Fruit fly (Drosophila melanogaster) whole organism, embryonic: ENCODE results near the gene CG45218.

Experiments used
- Bgb ChIP-seq: fragments of 200-800 bp; sonication (Bioruptor generic); IDR thresholded peaks from 2 replicates; pipeline ENCODE4 v1.3.6; 2022; ENCODE audit warnings: missing biosample characterization, missing genetic modification characterization; ENCODE audit not compliant: partially characterized antibody
- CG1024 ChIP-seq: fragments of 200-800 bp; sonication (Bioruptor generic); IDR thresholded peaks from 2 replicates; pipeline ENCODE4 v1.3.6; 2022; ENCODE audit warnings: missing biosample characterization, missing genetic modification characterization
- CG12769 ChIP-seq: fragments of 200-800 bp; sonication (Bioruptor generic); optimal IDR thresholded peaks from 2 replicates; lab custom pipeline; 2019; ENCODE audit warnings: missing biosample characterization, mild to moderate bottlenecking, missing genetic modification characterization, moderate library complexity
- CG12942 ChIP-seq: fragments of 200-800 bp; sonication (Bioruptor generic); optimal IDR thresholded peaks from 3 replicates; lab custom pipeline; 2016; ENCODE audit warnings: missing biosample characterization, missing genetic modification characterization
- CG14014 ChIP-seq: fragments of 200-800 bp; sonication (Bioruptor generic); IDR thresholded peaks from 2 replicates; pipeline ENCODE4 v1.3.6; 2022; ENCODE audit warnings: missing biosample characterization, missing genetic modification characterization
- CG1792 ChIP-seq: fragments of 200-800 bp; sonication (Bioruptor generic); optimal IDR thresholded peaks from 2 replicates; lab custom pipeline; 2016; ENCODE audit warnings: missing biosample characterization, missing genetic modification characterization
- CG18764 ChIP-seq: fragments of 200-800 bp; sonication (Bioruptor generic); optimal IDR thresholded peaks from 3 replicates; lab custom pipeline; 2016; ENCODE audit warnings: missing biosample characterization, missing genetic modification characterization
- CG2129 ChIP-seq: fragments of 200-800 bp; sonication (Bioruptor generic); IDR thresholded peaks from 2 replicates; pipeline ENCODE4 v1.3.6; 2022; ENCODE audit warnings: missing biosample characterization, missing genetic modification characterization; ENCODE audit not compliant: partially characterized antibody
- CG2889 ChIP-seq: fragments of 200-800 bp; sonication (Bioruptor generic); IDR thresholded peaks from 3 replicates; pipeline ENCODE4 v1.3.6; 2022; ENCODE audit warnings: missing biosample characterization, missing genetic modification characterization
- CG33213 ChIP-seq: fragments of 200-800 bp; sonication (Bioruptor generic); optimal IDR thresholded peaks from 3 replicates; lab custom pipeline; 2016; ENCODE audit warnings: missing biosample characterization, missing genetic modification characterization
- CG33557 ChIP-seq: fragments of 200-800 bp; sonication (Bioruptor generic); optimal IDR thresholded peaks from 2 replicates; lab custom pipeline; 2019; ENCODE audit warnings: missing biosample characterization, mild to moderate bottlenecking, missing genetic modification characterization, moderate library complexity
- CG3726 ChIP-seq: fragments of 200-800 bp; sonication (Bioruptor generic); IDR thresholded peaks from 3 replicates; pipeline ENCODE4, ENCODE4 v1.3.6; 2022; ENCODE audit warnings: missing biosample characterization, missing genetic modification characterization
- CG3995 ChIP-seq: fragments of 200-800 bp; sonication (Bioruptor generic); optimal IDR thresholded peaks from 3 replicates; lab custom pipeline; 2016; ENCODE audit warnings: missing biosample characterization, missing genetic modification characterization
- CG7928 ChIP-seq: fragments of 200-800 bp; sonication (Bioruptor generic); optimal IDR thresholded peaks from 2 replicates; lab custom pipeline; 2017; ENCODE audit warnings: missing biosample characterization, mild to moderate bottlenecking, missing genetic modification characterization
- CG9727 ChIP-seq: fragments of 200-800 bp; sonication (Bioruptor generic); optimal IDR thresholded peaks from 3 replicates; lab custom pipeline; 2017; ENCODE audit warnings: missing biosample characterization, mild to moderate bottlenecking, missing genetic modification characterization
- Camta ChIP-seq: fragments of 200-800 bp; sonication (Bioruptor generic); optimal IDR thresholded peaks from 2 replicates; lab custom pipeline; 2016; ENCODE audit warnings: missing biosample characterization, missing genetic modification characterization
- CkIIα-i1 ChIP-seq: fragments of 200-800 bp; sonication (Bioruptor generic); IDR thresholded peaks from 2 replicates; pipeline ENCODE4 v1.3.6; 2022; ENCODE audit warnings: missing biosample characterization, missing genetic modification characterization
- Dad ChIP-seq: fragments of 200-800 bp; sonication (Bioruptor generic); optimal IDR thresholded peaks from 3 replicates; lab custom pipeline; 2016; ENCODE audit warnings: missing biosample characterization, missing genetic modification characterization
- Dfd ChIP-seq, 2 experiments: fragments of >200 bp; optimal IDR thresholded peaks; 2 replicates each; lab custom pipeline; 2017; ENCODE audit warnings: missing biosample characterization in 2 of 2, missing genetic modification characterization in 2 of 2
- Fer3 ChIP-seq: fragments of 200-800 bp; sonication (Bioruptor generic); optimal IDR thresholded peaks from 2 replicates; lab custom pipeline; 2018; ENCODE audit warnings: missing biosample characterization, mild to moderate bottlenecking, missing genetic modification characterization, moderate library complexity
- Gug ChIP-seq: fragments of 200-800 bp; sonication (Bioruptor generic); IDR thresholded peaks from 4 replicates; pipeline ENCODE4 v1.3.6; 2022; ENCODE audit warnings: missing biosample characterization, missing genetic modification characterization
- Hmx ChIP-seq: fragments of 200-800 bp; sonication (Bioruptor generic); optimal IDR thresholded peaks from 2 replicates; lab custom pipeline; 2016; ENCODE audit warnings: missing biosample characterization, missing genetic modification characterization
- NFAT ChIP-seq: fragments of 200-800 bp; sonication (Bioruptor generic); IDR thresholded peaks from 2 replicates; pipeline ENCODE4 v1.3.6; 2022; ENCODE audit warnings: missing biosample characterization, missing genetic modification characterization
- NK7.1 ChIP-seq: fragments of 200-800 bp; sonication (Bioruptor generic); optimal IDR thresholded peaks from 3 replicates; lab custom pipeline; 2016; ENCODE audit warnings: missing biosample characterization, missing genetic modification characterization
- Nf-YA ChIP-seq: fragments of 200-800 bp; sonication (Bioruptor generic); IDR thresholded peaks from 2 replicates; pipeline ENCODE4 v1.3.6; 2022; ENCODE audit warnings: missing biosample characterization, missing genetic modification characterization
- Scr ChIP-seq: fragments of 200-800 bp; sonication (Bioruptor generic); IDR thresholded peaks from 2 replicates; pipeline ENCODE4 v1.3.6; 2022; ENCODE audit warnings: missing biosample characterization, missing genetic modification characterization; ENCODE audit not compliant: partially characterized antibody
- Sry-β ChIP-seq: fragments of 200-800 bp; sonication (Bioruptor generic); optimal IDR thresholded peaks from 2 replicates; lab custom pipeline; 2018; ENCODE audit warnings: missing biosample characterization, mild to moderate bottlenecking, missing genetic modification characterization, moderate library complexity
- Stat92E ChIP-seq, 3 experiments: fragments of >200 bp in 2 of 3; fragments of 200-800 bp in 1 of 3; sonication (Bioruptor generic) in 1 of 3; optimal IDR thresholded peaks; 2 replicates each; lab custom pipeline; 2017 to 2019; ENCODE audit warnings: missing biosample characterization in 3 of 3, missing genetic modification characterization in 3 of 3, mild to moderate bottlenecking in 1 of 3, moderate library complexity in 1 of 3
- cg ChIP-seq: fragments of 200-800 bp; sonication (Bioruptor generic); optimal IDR thresholded peaks from 3 replicates; lab custom pipeline; 2019; ENCODE audit warnings: missing biosample characterization, mild to moderate bottlenecking, missing genetic modification characterization, moderate library complexity
- danr ChIP-seq: fragments of 200-800 bp; sonication (Bioruptor generic); IDR thresholded peaks from 2 replicates; pipeline ENCODE4 v1.3.6; 2022; ENCODE audit warnings: missing biosample characterization, missing genetic modification characterization
- dpn ChIP-seq, 2 experiments: fragments of 200-800 bp; sonication (Bioruptor generic); optimal IDR thresholded peaks; 3 replicates each; lab custom pipeline; 2016; ENCODE audit warnings: missing biosample characterization in 2 of 2, missing genetic modification characterization in 2 of 2
- dysf ChIP-seq: fragments of 200-800 bp; sonication (Bioruptor generic); IDR thresholded peaks from 3 replicates; pipeline ENCODE4 v1.3.6; 2022; ENCODE audit warnings: missing biosample characterization, missing genetic modification characterization
- fd102C ChIP-seq: fragments of 200-800 bp; sonication (Bioruptor generic); optimal IDR thresholded peaks from 2 replicates; lab custom pipeline; 2018; ENCODE audit warnings: missing biosample characterization, mild to moderate bottlenecking, missing genetic modification characterization, moderate library complexity
- gce ChIP-seq: fragments of 200-800 bp; sonication (Bioruptor generic); IDR thresholded peaks from 3 replicates; pipeline ENCODE4 v1.3.6; 2022; ENCODE audit warnings: missing biosample characterization, missing genetic modification characterization
- gro ChIP-seq: fragments of 200-800 bp; sonication (Bioruptor generic); optimal IDR thresholded peaks from 2 replicates; lab custom pipeline; 2016; ENCODE audit warnings: missing biosample characterization, missing genetic modification characterization
- jigr1 ChIP-seq: fragments of 200-800 bp; sonication (Bioruptor generic); IDR thresholded peaks from 3 replicates; pipeline ENCODE4 v1.3.6; 2022; ENCODE audit warnings: missing biosample characterization, missing genetic modification characterization
- kah ChIP-seq: fragments of 200-800 bp; sonication (Bioruptor generic); optimal IDR thresholded peaks from 2 replicates; lab custom pipeline; 2018; ENCODE audit warnings: missing biosample characterization, mild to moderate bottlenecking, missing genetic modification characterization
- kni ChIP-seq: fragments of 200-800 bp; sonication (Bioruptor generic); optimal IDR thresholded peaks from 3 replicates; lab custom pipeline; 2017; ENCODE audit warnings: mild to moderate bottlenecking, missing biosample characterization, missing genetic modification reagents, missing genetic modification characterization
- nerfin-1 ChIP-seq: fragments of 200-800 bp; sonication (Bioruptor generic); optimal IDR thresholded peaks from 3 replicates; lab custom pipeline; 2019; ENCODE audit warnings: missing biosample characterization, mild to moderate bottlenecking, missing genetic modification characterization, moderate library complexity
- nerfin-2 ChIP-seq: fragments of 200-800 bp; sonication (Bioruptor generic); IDR thresholded peaks from 2 replicates; pipeline ENCODE4 v1.3.6; 2022; ENCODE audit warnings: missing biosample characterization, missing genetic modification characterization; ENCODE audit not compliant: partially characterized antibody
- pho ChIP-seq: fragments of 200-800 bp; sonication (Bioruptor generic); optimal IDR thresholded peaks from 2 replicates; lab custom pipeline; 2016; ENCODE audit warnings: missing biosample characterization, missing genetic modification characterization
- rib ChIP-seq: fragments of 200-800 bp; sonication (Bioruptor generic); IDR thresholded peaks from 2 replicates; pipeline ENCODE4 v1.3.6; 2022; ENCODE audit warnings: missing biosample characterization, missing genetic modification characterization
- ro ChIP-seq: fragments of 200-800 bp; sonication (Bioruptor generic); IDR thresholded peaks from 2 replicates; pipeline ENCODE4 v1.3.6; 2022; ENCODE audit warnings: missing biosample characterization, missing genetic modification characterization
- schlank ChIP-seq: fragments of 200-800 bp; sonication (Bioruptor generic); optimal IDR thresholded peaks from 2 replicates; lab custom pipeline; 2018; ENCODE audit warnings: missing biosample characterization, mild to moderate bottlenecking, missing genetic modification characterization
- sens-2 ChIP-seq: fragments of 200-800 bp; sonication (Bioruptor generic); IDR thresholded peaks from 2 replicates; pipeline ENCODE4 v1.3.6; 2022; ENCODE audit warnings: missing biosample characterization, missing genetic modification characterization
- slou ChIP-seq: fragments of 200-800 bp; sonication (Bioruptor generic); optimal IDR thresholded peaks from 3 replicates; lab custom pipeline; 2016; ENCODE audit warnings: missing biosample characterization, missing genetic modification characterization
- tin ChIP-seq: fragments of 200-800 bp; sonication (Bioruptor generic); optimal IDR thresholded peaks from 3 replicates; lab custom pipeline; 2016; ENCODE audit warnings: missing biosample characterization, missing genetic modification characterization
- tll ChIP-seq, 2 experiments: fragments of 200-800 bp in 1 of 2; fragments of >200 bp in 1 of 2; sonication (Bioruptor generic) in 1 of 2; optimal IDR thresholded peaks; 2 replicates each; lab custom pipeline; 2017 to 2019; ENCODE audit warnings: missing biosample characterization in 2 of 2, missing genetic modification characterization in 2 of 2, mild to moderate bottlenecking in 1 of 2, moderate library complexity in 1 of 2
- trem ChIP-seq: fragments of 200-800 bp; optimal IDR thresholded peaks from 3 replicates; lab custom pipeline; 2019; ENCODE audit warnings: missing biosample characterization, mild to moderate bottlenecking, missing genetic modification characterization, moderate library complexity

Gene CG45218

dm6 chr3R:15319912-15320746 is 29.5 kb upstream of the CG45218 start, which contains the start of the genes CG6276 and CG44040 (continued):
- TF ChIP-seq CG9727 (GFP tag; lab: Kevin White, UChicago) (peak; percentile 51), CG3726 (GFP tag; lab: Robert Waterston, UW) (no peak), CkIIα-i1 (GFP tag; lab: Robert Waterston, UW) (no peak), CG7928 (GFP tag; lab: Kevin White, UChicago) (no peak), sens-2 (GFP tag; lab: Robert Waterston, UW) (no peak), Dfd (GFP tag; optimal IDR thresholded peaks at IDR 0.05; lab: Kevin White, UChicago) (no peak), Sry-β (no peak), CG3995 (GFP tag; lab: Kevin White, UChicago) (peak; percentile 46), dysf (GFP tag; lab: Robert Waterston, UW) (peak; percentile 45; the same call in 1 of the 3 replicates), nerfin-2 (GFP tag; lab: Robert Waterston, UW) (no peak), nerfin-1 (tag; lab: Kevin White, UChicago) (no peak), dpn (GFP tag; optimal IDR thresholded peaks at IDR 0.05; lab: Kevin White, UChicago) (peak; percentile 43 to 44), Hmx (GFP tag; lab: Kevin White, UChicago) (no peak), NK7.1 (GFP tag; lab: Kevin White, UChicago) (no peak), Scr (GFP tag; lab: Robert Waterston, UW) (no peak), CG2889 (no peak), CG18764 (GFP tag; lab: Kevin White, UChicago) (no peak), fd102C (GFP tag; lab: Kevin White, UChicago) (no peak), Gug (GFP tag; lab: Robert Waterston, UW) (peak; percentile 19; the same call in 1 of the 4 replicates), CG33557 (no peak), Dad (peak; percentile 60), CG1024 (GFP tag; lab: Robert Waterston, UW) (no peak), Stat92E (GFP tag; optimal IDR thresholded peaks at IDR 0.05; lab: Kevin White, UChicago) (no peak), Bgb (GFP tag; lab: Robert Waterston, UW) (no peak; the same call in 1 of the 2 replicates), rib (GFP tag; lab: Robert Waterston, UW) (no peak), trem (tag; lab: Kevin White, UChicago) (peak; percentile 27), jigr1 (no peak), kah (no peak), NFAT (GFP tag; lab: Robert Waterston, UW) (peak; percentile 41), CG14014 (GFP tag; lab: Robert Waterston, UW) (peak; percentile 54; the same call in 1 of the 2 replicates), cg (GFP tag; lab: Kevin White, UChicago) (no peak), Fer3 (tag; lab: Kevin White, UChicago) (peak; percentile 61), slou (GFP tag; lab: Kevin White, UChicago) (no peak), CG2129 (GFP tag; lab: Robert Waterston, UW) (no peak), gce (GFP tag; lab: Robert Waterston, UW) (no peak), kni (no peak), CG1792 (GFP tag; lab: Kevin White, UChicago) (peak; percentile 63), danr (GFP tag; lab: Robert Waterston, UW) (no peak), tin (GFP tag; lab: Kevin White, UChicago) (no peak), ro (GFP tag; lab: Robert Waterston, UW) (0 out of 2 replicates have a peak, but pooled peaks have one; percentile 20), CG12942 (GFP tag; lab: Kevin White, UChicago) (no peak), pho (GFP tag; lab: Kevin White, UChicago) (peak; percentile 69), schlank (tag; lab: Kevin White, UChicago) (peak; percentile 6), CG33213 (GFP tag; lab: Kevin White, UChicago) (peak; percentile 14), Nf-YA (GFP tag; lab: Robert Waterston, UW) (no peak), CG12769 (tag; lab: Kevin White, UChicago) (peak; percentile 71), tll (GFP tag; optimal IDR thresholded peaks at IDR 0.05; lab: Kevin White, UChicago) (no peak), gro (GFP tag; lab: Kevin White, UChicago) (peak; percentile 37), Camta (GFP tag; lab: Kevin White, UChicago) (peak; percentile 50)
